Worm (Caenorhabditis elegans) whole organism, L3 larva: ENCODE data around the gene C28H8.8.

Experiments used
- R02D3.7 ChIP-seq: fragments of 150-350 bp; optimal IDR thresholded peaks from 2 replicates; lab custom pipeline; 2014; ENCODE audit warnings: missing biosample characterization, missing genetic modification characterization
- ZK546.5 ChIP-seq: sonication (generic microtip); optimal IDR thresholded peaks from 2 replicates; lab custom pipeline; 2017; ENCODE audit warnings: missing biosample characterization, missing genetic modification characterization
- aly-2 ChIP-seq: fragments of 150-350 bp; optimal IDR thresholded peaks from 2 replicates; lab custom pipeline; 2014; ENCODE audit warnings: missing biosample characterization, missing genetic modification characterization
- ama-1 ChIP-seq: fragments of 150-350 bp; optimal IDR thresholded peaks from 2 replicates; lab custom pipeline; 2018
- ceh-82 ChIP-seq: fragments of 150-350 bp; optimal IDR thresholded peaks from 2 replicates; lab custom pipeline; 2014; ENCODE audit warnings: missing biosample characterization, missing genetic modification characterization
- ceh-9 ChIP-seq: sonication (generic microtip); optimal IDR thresholded peaks from 2 replicates; lab custom pipeline; 2018; ENCODE audit warnings: missing biosample characterization, missing genetic modification characterization
- egl-27 ChIP-seq: sonication (generic microtip); optimal IDR thresholded peaks from 4 replicates; lab custom pipeline; 2017; ENCODE audit warnings: missing biosample characterization, missing genetic modification reagents, missing genetic modification characterization
- elt-1 ChIP-seq: fragments of 150-350 bp; optimal IDR thresholded peaks from 2 replicates; lab custom pipeline; 2014; ENCODE audit warnings: missing biosample characterization, missing genetic modification characterization
- elt-2 ChIP-seq: sonication (generic microtip); optimal IDR thresholded peaks from 2 replicates; lab custom pipeline; 2016; ENCODE audit warnings: missing genetic modification reagents, mild to moderate bottlenecking, missing genetic modification characterization, missing compliant biosample characterization
- eor-1 ChIP-seq, 2 experiments: fragments of 150-350 bp; optimal IDR thresholded peaks; 2 replicates each; lab custom pipeline; 2014 to 2018; ENCODE audit warnings: missing biosample characterization in 2 of 2, missing genetic modification characterization in 2 of 2
- fkh-10 ChIP-seq: sonication (generic microtip); optimal IDR thresholded peaks from 2 replicates; lab custom pipeline; 2017; ENCODE audit warnings: missing biosample characterization, missing genetic modification reagents, missing genetic modification characterization
- hmg-11 ChIP-seq: sonication (generic microtip); optimal IDR thresholded peaks from 2 replicates; lab custom pipeline; 2016; ENCODE audit warnings: missing genetic modification characterization, missing compliant biosample characterization
- jun-1 ChIP-seq: fragments of 150-350 bp; optimal IDR thresholded peaks from 2 replicates; lab custom pipeline; 2014; ENCODE audit warnings: missing biosample characterization, missing genetic modification reagents, missing genetic modification characterization
- lin-15B ChIP-seq: fragments of 150-350 bp; optimal IDR thresholded peaks from 2 replicates; lab custom pipeline; 2014; ENCODE audit warnings: missing biosample characterization, missing genetic modification characterization
- lin-39 ChIP-seq: fragments of 150-350 bp; optimal IDR thresholded peaks from 2 replicates; lab custom pipeline; 2018; ENCODE audit warnings: missing biosample characterization, missing genetic modification reagents, missing genetic modification characterization
- lsy-12 ChIP-seq: sonication (generic microtip); optimal IDR thresholded peaks from 2 replicates; lab custom pipeline; 2016; ENCODE audit warnings: mild to moderate bottlenecking, missing genetic modification characterization, missing compliant biosample characterization
- mdl-1 ChIP-seq: fragments of 150-350 bp; optimal IDR thresholded peaks from 2 replicates; lab custom pipeline; 2014; ENCODE audit warnings: missing biosample characterization, missing genetic modification characterization
- nfya-1 ChIP-seq: sonication (generic microtip); optimal IDR thresholded peaks from 2 replicates; lab custom pipeline; 2017; ENCODE audit warnings: missing genetic modification characterization, mild to moderate bottlenecking, missing compliant biosample characterization, antibody characterized with exemption, moderate library complexity; ENCODE audit not compliant: insufficient read depth
- nhr-11 ChIP-seq: fragments of 150-350 bp; optimal IDR thresholded peaks from 2 replicates; lab custom pipeline; 2014; ENCODE audit warnings: missing biosample characterization, missing genetic modification characterization
- nhr-237 ChIP-seq: fragments of 150-350 bp; optimal IDR thresholded peaks from 2 replicates; lab custom pipeline; 2014; ENCODE audit warnings: missing biosample characterization, missing genetic modification characterization
- nhr-25 ChIP-seq: sonication (generic microtip); optimal IDR thresholded peaks from 2 replicates; lab custom pipeline; 2017; ENCODE audit warnings: missing biosample characterization, missing genetic modification characterization
- nhr-43 ChIP-seq: sonication (generic microtip); optimal IDR thresholded peaks from 2 replicates; lab custom pipeline; 2016; ENCODE audit warnings: mild to moderate bottlenecking, missing genetic modification characterization, missing compliant biosample characterization; ENCODE audit not compliant: poor library complexity, severe bottlenecking
- nhr-76 ChIP-seq: fragments of 150-350 bp; sonication (generic microtip); optimal IDR thresholded peaks from 5 replicates; lab custom pipeline; 2014; ENCODE audit warnings: missing biosample characterization, missing genetic modification characterization
- pha-4 ChIP-seq: fragments of 150-350 bp; optimal IDR thresholded peaks from 2 replicates; lab custom pipeline; 2014; ENCODE audit warnings: missing biosample characterization, missing genetic modification reagents, missing genetic modification characterization
- sea-2 ChIP-seq: fragments of 150-350 bp; sonication (generic microtip); optimal IDR thresholded peaks from 4 replicates; lab custom pipeline; 2014; ENCODE audit warnings: missing biosample characterization, missing genetic modification reagents, missing genetic modification characterization
- skn-1 ChIP-seq: fragments of 150-350 bp; optimal IDR thresholded peaks from 2 replicates; lab custom pipeline; 2014; ENCODE audit warnings: missing biosample characterization, missing genetic modification characterization
- snpc-4 ChIP-seq: fragments of 150-350 bp; optimal IDR thresholded peaks from 2 replicates; lab custom pipeline; 2014; ENCODE audit warnings: missing biosample characterization, missing genetic modification characterization
- tbx-2 ChIP-seq: sonication (generic microtip); optimal IDR thresholded peaks from 2 replicates; lab custom pipeline; 2016; ENCODE audit warnings: mild to moderate bottlenecking, missing genetic modification characterization, missing compliant biosample characterization
- unc-62 ChIP-seq: fragments of 150-350 bp; sonication (generic microtip); optimal IDR thresholded peaks from 4 replicates; lab custom pipeline; 2014; ENCODE audit warnings: missing biosample characterization, missing genetic modification reagents, missing genetic modification characterization
- zag-1 ChIP-seq: fragments of 150-350 bp; optimal IDR thresholded peaks from 2 replicates; lab custom pipeline; 2014; ENCODE audit warnings: missing biosample characterization, missing genetic modification characterization
- ztf-11 ChIP-seq: fragments of 150-350 bp; optimal IDR thresholded peaks from 2 replicates; lab custom pipeline; 2014; ENCODE audit warnings: missing biosample characterization, missing genetic modification characterization
- ztf-4 ChIP-seq: fragments of 150-350 bp; optimal IDR thresholded peaks from 2 replicates; lab custom pipeline; 2014; ENCODE audit warnings: missing biosample characterization, missing genetic modification characterization

The C28H8.8 gene

ce11 chrIII:5855637-5856179, 32.9 kb downstream of the C28H8.8 start, which contains the start of the genes cct-6 and alh-9 (continued):
- TF ChIP-seq jun-1 (tag; lab: Kevin White, UChicago) (peak; percentile 24), nhr-11 (tag; lab: Kevin White, UChicago) (no peak), nhr-25 (tag; lab: Kevin White, UChicago) (peak; percentile 71), nhr-76 (tag; lab: Kevin White, UChicago) (no peak), eor-1 (tag; optimal IDR thresholded peaks at IDR 0.05; lab: Kevin White, UChicago) (no peak), nhr-237 (tag; lab: Kevin White, UChicago) (no peak), aly-2 (tag; lab: Kevin White, UChicago) (no peak), nhr-43 (peak; percentile 6), ZK546.5 (tag; lab: Kevin White, UChicago) (no peak), tbx-2 (tag; lab: Kevin White, UChicago) (no peak)

- TF ChIP-seq pha-4 (peak; percentile 45), skn-1 (no peak), ama-1 (lab: Kevin White, UChicago) (peak; percentile 79), tbx-2 (tag; lab: Kevin White, UChicago) (peak; percentile 26), ceh-9 (tag; lab: Kevin White, UChicago) (no peak), elt-2 (tag; lab: Kevin White, UChicago) (peak; percentile 38), lin-15B (tag; lab: Kevin White, UChicago) (peak; percentile 0), fkh-10 (no peak), egl-27 (tag; lab: Kevin White, UChicago) (no peak), nhr-237 (tag; lab: Kevin White, UChicago) (no peak), nfya-1 (tag; lab: Kevin White, UChicago) (peak; percentile 35), sea-2 (no peak), lin-39 (tag; lab: Kevin White, UChicago) (no peak), nhr-43 (peak; percentile 30)
Measured at ce11 chrIII:5853240-5853639, 35.3 kb downstream of the C28H8.8 start, which contains the start of gene ddx-23. TSS of gene ddx-23 (minus strand) at chrIII:5853269.

ce11 chrIII:5846412-5846811, 42.2 kb downstream of the C28H8.8 start:
- peak; percentile 46 for TF ChIP-seq nfya-1 (tag; lab: Kevin White, UChicago)
- no peak for TF ChIP-seq unc-62 (GFP tag; lab: Kevin White, UChicago)
- TF ChIP-seq lsy-12 (tag; lab: Kevin White, UChicago) = no peak
- TF ChIP-seq fkh-10 = peak; percentile 74
- TF ChIP-seq, all 47 proteins: peak for 2

- TF ChIP-seq nhr-237 (tag; lab: Kevin White, UChicago) (no peak), fkh-10 (peak; percentile 88), elt-2 (tag; lab: Kevin White, UChicago) (no peak), zag-1 (tag; lab: Kevin White, UChicago) (peak; percentile 61), lin-15B (tag; lab: Kevin White, UChicago) (peak; percentile 4), elt-1 (peak; percentile 15), unc-62 (GFP tag; lab: Kevin White, UChicago) (peak; percentile 35), nhr-43 (no peak), ZK546.5 (tag; lab: Kevin White, UChicago) (no peak), nhr-11 (tag; lab: Kevin White, UChicago) (peak; percentile 56), lin-39 (tag; lab: Kevin White, UChicago) (peak; percentile 74), hmg-11 (tag; lab: Kevin White, UChicago) (peak; percentile 76), skn-1 (peak; percentile 12), R02D3.7 (tag; lab: Kevin White, UChicago) (no peak), ceh-82 (tag; lab: Kevin White, UChicago) (no peak), egl-27 (tag; lab: Kevin White, UChicago) (no peak), mdl-1 (tag; lab: Kevin White, UChicago) (peak; percentile 85), snpc-4 (tag; lab: Kevin White, UChicago) (peak; percentile 2), ztf-4 (no peak), nfya-1 (tag; lab: Kevin White, UChicago) (peak; percentile 85), ceh-9 (tag; lab: Kevin White, UChicago) (no peak), ztf-11 (tag; lab: Kevin White, UChicago) (no peak)
Measured at ce11 chrIII:5845483-5845882, 43.1 kb downstream of the C28H8.8 start.

ce11 chrIII:5843662-5844061, 44.9 kb downstream of the C28H8.8 start:
- peak; percentile 71 for TF ChIP-seq pha-4
- TF ChIP-seq lin-39 (tag; lab: Kevin White, UChicago) = peak; percentile 21
- TF ChIP-seq snpc-4 (tag; lab: Kevin White, UChicago) = no peak
- no peak for TF ChIP-seq ceh-9 (tag; lab: Kevin White, UChicago)
- no peak for TF ChIP-seq ceh-82 (tag; lab: Kevin White, UChicago)
- no peak for TF ChIP-seq tbx-2 (tag; lab: Kevin White, UChicago)
